ENCODE assay signal across 1 fruit fly cellular context in the genomic region with DNA sequence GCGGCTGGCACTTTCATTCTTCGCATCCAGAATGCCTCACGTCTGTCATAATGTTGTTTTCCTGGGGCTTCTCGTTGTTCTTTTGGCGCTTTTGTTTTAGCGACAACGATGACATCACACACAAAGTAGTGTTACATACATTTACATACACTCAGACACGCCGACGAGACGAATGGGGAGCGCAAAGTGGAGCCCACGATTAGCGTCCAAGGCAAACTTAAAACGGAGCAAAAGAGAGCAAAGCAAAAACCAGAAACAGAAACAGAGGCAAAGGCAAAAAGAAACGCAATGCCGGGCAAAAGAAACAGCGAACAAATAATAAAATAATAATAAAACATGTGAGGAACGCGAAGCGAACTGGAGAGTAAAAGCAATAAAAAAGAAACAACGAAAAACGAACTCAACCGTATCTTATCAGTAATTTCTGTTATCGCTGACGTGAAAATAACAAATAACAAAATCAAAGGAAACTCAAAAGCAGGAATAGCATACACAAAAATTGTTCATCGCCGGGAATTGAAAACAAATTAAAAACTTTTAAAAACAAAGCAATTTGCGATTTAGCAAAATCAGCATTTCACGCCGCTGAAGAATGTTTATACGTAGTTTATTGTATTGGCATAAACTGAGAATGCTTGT.
TF ChIP-seq lines count a peak whose summit lies in the region.

No protein-coding gene starts in this region.

TF ChIP-seq in whole organism, embryonic, 481 proteins besides CTCF, POLR2A, EP300 and RAD21 (continued from another document):
- no peak for TF ChIP-seq az2 (GFP tag; optimal IDR thresholded peaks at IDR 0.05; lab: Kevin White, UChicago)
- TF ChIP-seq trh (GFP tag; optimal IDR thresholded peaks at IDR 0.05; lab: Kevin White, UChicago): no peak
- TF ChIP-seq emc (GFP tag; optimal IDR thresholded peaks at IDR 0.05; lab: Kevin White, UChicago): no peak
- no peak for TF ChIP-seq sob (GFP tag; IDR thresholded peaks at IDR 0.05; lab: Robert Waterston, UW)
- no peak for TF ChIP-seq D19B (GFP tag; optimal IDR thresholded peaks at IDR 0.05; lab: Kevin White, UChicago)
- no peak for TF ChIP-seq CG11085 (GFP tag; IDR thresholded peaks at IDR 0.05; lab: Robert Waterston, UW)
- TF ChIP-seq Mrtf (GFP tag; IDR thresholded peaks at IDR 0.05; lab: Robert Waterston, UW): no peak
- peak; percentile 2 for TF ChIP-seq CG18011 (GFP tag; optimal IDR thresholded peaks at IDR 0.05; lab: Kevin White, UChicago)
- TF ChIP-seq HmgD (GFP tag; optimal IDR thresholded peaks at IDR 0.05; lab: Kevin White, UChicago): no peak
- no peak for TF ChIP-seq BEAF-32 (GFP tag; optimal IDR thresholded peaks at IDR 0.05; lab: Kevin White, UChicago)
- no peak for TF ChIP-seq Jarid2 (GFP tag; optimal IDR thresholded peaks at IDR 0.05; lab: Kevin White, UChicago)
- peak; percentile 60; the same call in 1 of the 2 replicates for TF ChIP-seq vvl (GFP tag; IDR thresholded peaks at IDR 0.05; lab: Robert Waterston, UW)
- peak; percentile 40 for TF ChIP-seq CG3838 (GFP tag; optimal IDR thresholded peaks at IDR 0.05; lab: Kevin White, UChicago)
- no peak for TF ChIP-seq tin (GFP tag; optimal IDR thresholded peaks at IDR 0.05; lab: Kevin White, UChicago)
- no peak for TF ChIP-seq Ets65A (GFP tag; lab: Kevin White, UChicago)
- no peak for TF ChIP-seq CG11247 (GFP tag; IDR thresholded peaks at IDR 0.05; lab: Robert Waterston, UW)
- TF ChIP-seq lola (GFP tag; optimal IDR thresholded peaks at IDR 0.05; lab: Kevin White, UChicago): no peak
- no peak for TF ChIP-seq Nf-YA (GFP tag; IDR thresholded peaks at IDR 0.05; lab: Robert Waterston, UW)
- TF ChIP-seq Trl (optimal IDR thresholded peaks at IDR 0.05; lab: Kevin White, UChicago): peak in 1 of 2 experiments; percentile 1
- TF ChIP-seq Trl (GFP tag; optimal IDR thresholded peaks at IDR 0.05; lab: Kevin White, UChicago): no peak
- no peak for TF ChIP-seq Xrp1 (GFP tag; IDR thresholded peaks at IDR 0.05; lab: Robert Waterston, UW)
- TF ChIP-seq Pdp1 (GFP tag; optimal IDR thresholded peaks at IDR 0.05; lab: Kevin White, UChicago): peak in 1 of 2 experiments; percentile 88
- no peak for TF ChIP-seq Dad (GFP tag; optimal IDR thresholded peaks at IDR 0.05; lab: Kevin White, UChicago)
- no peak for TF ChIP-seq Six4 (GFP tag; optimal IDR thresholded peaks at IDR 0.05; lab: Kevin White, UChicago)
- TF ChIP-seq ap (GFP tag; IDR thresholded peaks at IDR 0.05; lab: Robert Waterston, UW): no peak
- no peak for TF ChIP-seq CG14014 (GFP tag; IDR thresholded peaks at IDR 0.05; lab: Robert Waterston, UW)
- TF ChIP-seq CG14667 (GFP tag; IDR thresholded peaks at IDR 0.05; lab: Robert Waterston, UW): no peak
- peak; percentile 65 for TF ChIP-seq sd (tag; optimal IDR thresholded peaks at IDR 0.05; lab: Kevin White, UChicago)
- no peak for TF ChIP-seq CG2129 (GFP tag; IDR thresholded peaks at IDR 0.05; lab: Robert Waterston, UW; ENCODE audit: partially characterized antibody)
- no peak for TF ChIP-seq jing (GFP tag; optimal IDR thresholded peaks at IDR 0.05; lab: Kevin White, UChicago)
- peak; percentile 52 for TF ChIP-seq CG12155 (GFP tag; optimal IDR thresholded peaks at IDR 0.05; lab: Kevin White, UChicago)
- no peak for TF ChIP-seq CG12659 (GFP tag; optimal IDR thresholded peaks at IDR 0.05; lab: Kevin White, UChicago)
- TF ChIP-seq CG13775 (GFP tag; optimal IDR thresholded peaks at IDR 0.05; lab: Kevin White, UChicago): no peak
- no peak for TF ChIP-seq ewg (GFP tag; optimal IDR thresholded peaks at IDR 0.05; lab: Kevin White, UChicago)
- peak; percentile 51; the same call in 1 of the 2 replicates for TF ChIP-seq CG13287 (GFP tag; IDR thresholded peaks at IDR 0.05; lab: Robert Waterston, UW; ENCODE audit: partially characterized antibody)
- no peak for TF ChIP-seq Xbp1 (GFP tag; optimal IDR thresholded peaks at IDR 0.05; lab: Kevin White, UChicago)
- no peak for TF ChIP-seq CG9876 (GFP tag; optimal IDR thresholded peaks at IDR 0.05; lab: Kevin White, UChicago)
- no peak for TF ChIP-seq Taf1 (GFP tag; IDR thresholded peaks at IDR 0.05; lab: Robert Waterston, UW)
- TF ChIP-seq CG12219 (GFP tag; optimal IDR thresholded peaks at IDR 0.05; lab: Kevin White, UChicago): no peak
- TF ChIP-seq Opbp (GFP tag; IDR thresholded peaks at IDR 0.05; lab: Robert Waterston, UW; ENCODE audit: partially characterized antibody): no peak
- TF ChIP-seq al (GFP tag; IDR thresholded peaks at IDR 0.05; lab: Robert Waterston, UW): no peak
- TF ChIP-seq GATAe (GFP tag; conservative IDR thresholded peaks at IDR 0.05; lab: Robert Waterston, UW): no peak
- no peak for TF ChIP-seq NFAT (GFP tag; IDR thresholded peaks at IDR 0.05; lab: Robert Waterston, UW)
- no peak for TF ChIP-seq Gug (GFP tag; IDR thresholded peaks at IDR 0.05; lab: Robert Waterston, UW)
- no peak for TF ChIP-seq CG1233 (GFP tag; optimal IDR thresholded peaks at IDR 0.05; lab: Kevin White, UChicago)
- peak; percentile 8 for TF ChIP-seq CG8924 (tag; optimal IDR thresholded peaks at IDR 0.05; lab: Kevin White, UChicago)
- TF ChIP-seq Chrac-16 (GFP tag; optimal IDR thresholded peaks at IDR 0.05; lab: Kevin White, UChicago): no peak
- no peak for TF ChIP-seq unc-4 (GFP tag; IDR thresholded peaks at IDR 0.05; lab: Robert Waterston, UW; ENCODE audit: partially characterized antibody)
- TF ChIP-seq CG4282 (GFP tag; optimal IDR thresholded peaks at IDR 0.05; lab: Kevin White, UChicago): no peak
- no peak for TF ChIP-seq CG10959 (GFP tag; IDR thresholded peaks at IDR 0.05; lab: Robert Waterston, UW)
- TF ChIP-seq cg (GFP tag; optimal IDR thresholded peaks at IDR 0.05; lab: Kevin White, UChicago): peak; percentile 42
- TF ChIP-seq Dek (tag; optimal IDR thresholded peaks at IDR 0.05; lab: Kevin White, UChicago): no peak
- no peak for TF ChIP-seq CG15696 (tag; optimal IDR thresholded peaks at IDR 0.05; lab: Kevin White, UChicago)
- 0 out of 3 replicates have a peak, but pooled peaks have one; percentile 55 for TF ChIP-seq ci (GFP tag; IDR thresholded peaks at IDR 0.05; lab: Robert Waterston, UW)
- peak; percentile 66 for TF ChIP-seq Med (GFP tag; lab: Kevin White, UChicago)
- TF ChIP-seq row (GFP tag; IDR thresholded peaks at IDR 0.05; lab: Robert Waterston, UW): no peak
- no peak for TF ChIP-seq ac (GFP tag; optimal IDR thresholded peaks at IDR 0.05; lab: Kevin White, UChicago)
- peak; percentile 47 for TF ChIP-seq corto (GFP tag; optimal IDR thresholded peaks at IDR 0.05; lab: Kevin White, UChicago)
- TF ChIP-seq twi (tag; optimal IDR thresholded peaks at IDR 0.05; lab: Kevin White, UChicago): no peak
- TF ChIP-seq nerfin-2 (GFP tag; IDR thresholded peaks at IDR 0.05; lab: Robert Waterston, UW; ENCODE audit: partially characterized antibody): no peak
- peak; percentile 37 for TF ChIP-seq sug (tag; optimal IDR thresholded peaks at IDR 0.05; lab: Kevin White, UChicago)
- TF ChIP-seq E2f2 (GFP tag; IDR thresholded peaks at IDR 0.05; lab: Robert Waterston, UW): no peak
- TF ChIP-seq NC2β (GFP tag; optimal IDR thresholded peaks at IDR 0.05; lab: Kevin White, UChicago): no peak
- TF ChIP-seq ranshi (GFP tag; IDR thresholded peaks at IDR 0.05; lab: Robert Waterston, UW): no peak
